Fruit fly (Drosophila melanogaster) whole organism, embryonic: ENCODE data around the gene CG8814.
A peak's percentile ranks its signal among the peaks of the same experiment; 100 is the strongest.

Experiments used
- Abd-B ChIP-seq: fragments of 200-800 bp; sonication (Bioruptor generic); optimal IDR thresholded peaks from 2 replicates; lab custom pipeline; 2018; ENCODE audit warnings: missing biosample characterization, mild to moderate bottlenecking, missing genetic modification characterization, moderate library complexity
- Atf6 ChIP-seq: fragments of 200-800 bp; sonication (Bioruptor generic); IDR thresholded peaks from 2 replicates; pipeline ENCODE4 v1.3.6; 2022; ENCODE audit warnings: missing biosample characterization, missing genetic modification characterization
- B-H1 ChIP-seq: fragments of 200-800 bp; sonication (Bioruptor generic); IDR thresholded peaks from 3 replicates; pipeline ENCODE4 v1.3.6; 2022; ENCODE audit warnings: missing biosample characterization, missing genetic modification characterization
- CG10543 ChIP-seq: fragments of 200-800 bp; sonication (Bioruptor generic); optimal IDR thresholded peaks from 3 replicates; lab custom pipeline; 2017; ENCODE audit warnings: missing biosample characterization, mild to moderate bottlenecking, missing genetic modification characterization, moderate library complexity
- CG12659 ChIP-seq: fragments of 200-800 bp; sonication (Bioruptor generic); optimal IDR thresholded peaks from 3 replicates; lab custom pipeline; 2017; ENCODE audit warnings: mild to moderate bottlenecking, missing biosample characterization, missing genetic modification reagents, missing genetic modification characterization
- CG13123 ChIP-seq: fragments of 200-800 bp; sonication (Bioruptor generic); optimal IDR thresholded peaks from 2 replicates; lab custom pipeline; 2016; ENCODE audit warnings: missing biosample characterization, missing genetic modification characterization
- CG13894 ChIP-seq: fragments of 200-800 bp; sonication (Bioruptor generic); optimal IDR thresholded peaks from 3 replicates; lab custom pipeline; 2018; ENCODE audit warnings: missing biosample characterization, mild to moderate bottlenecking, missing genetic modification characterization, moderate library complexity
- CG14667 ChIP-seq: fragments of 200-800 bp; sonication (Bioruptor generic); IDR thresholded peaks from 2 replicates; pipeline ENCODE4 v1.3.6; 2022; ENCODE audit warnings: missing biosample characterization, missing genetic modification characterization
- CG15514 ChIP-seq: fragments of 200-800 bp; sonication (Bioruptor generic); optimal IDR thresholded peaks from 3 replicates; lab custom pipeline; 2017; ENCODE audit warnings: missing biosample characterization, missing genetic modification characterization, mild to moderate bottlenecking, moderate library complexity, missing genetic modification reagents
- CG16815 ChIP-seq: fragments of 200-800 bp; sonication (Bioruptor generic); optimal IDR thresholded peaks from 3 replicates; lab custom pipeline; 2017; ENCODE audit warnings: missing biosample characterization, mild to moderate bottlenecking, missing genetic modification characterization
- CG17361 ChIP-seq: fragments of 200-800 bp; sonication (Bioruptor generic); IDR thresholded peaks from 3 replicates; pipeline ENCODE4 v1.3.6; 2022; ENCODE audit warnings: missing biosample characterization, missing genetic modification characterization
- CG17802 ChIP-seq: fragments of 200-800 bp; sonication (Bioruptor generic); optimal IDR thresholded peaks from 2 replicates; lab custom pipeline; 2018; ENCODE audit warnings: missing biosample characterization, mild to moderate bottlenecking, missing genetic modification characterization, moderate library complexity
- CG18262 ChIP-seq: fragments of 200-800 bp; optimal IDR thresholded peaks from 3 replicates; lab custom pipeline; 2019; ENCODE audit warnings: missing biosample characterization, mild to moderate bottlenecking, missing genetic modification characterization, moderate library complexity
- CG18476 ChIP-seq: fragments of 200-800 bp; sonication (Bioruptor generic); optimal IDR thresholded peaks from 2 replicates; lab custom pipeline; 2016; ENCODE audit warnings: missing biosample characterization, mild to moderate bottlenecking, missing genetic modification characterization
- CG18599 ChIP-seq: fragments of 200-800 bp; sonication (Bioruptor generic); optimal IDR thresholded peaks from 3 replicates; lab custom pipeline; 2017; ENCODE audit warnings: missing biosample characterization, missing genetic modification characterization, mild to moderate bottlenecking, moderate library complexity, missing genetic modification reagents
- CG3065 ChIP-seq: fragments of 200-800 bp; sonication (Bioruptor generic); optimal IDR thresholded peaks from 2 replicates; lab custom pipeline; 2016; ENCODE audit warnings: missing biosample characterization, missing genetic modification characterization
- CG42726 ChIP-seq: fragments of 200-800 bp; sonication (Bioruptor generic); IDR thresholded peaks from 2 replicates; pipeline ENCODE4 v1.3.6; 2022; ENCODE audit warnings: missing biosample characterization, missing genetic modification characterization; ENCODE audit not compliant: partially characterized antibody
- CG4730 ChIP-seq: fragments of 200-800 bp; sonication (Bioruptor generic); IDR thresholded peaks from 2 replicates; pipeline ENCODE4 v1.3.6; 2022; ENCODE audit warnings: missing biosample characterization, missing genetic modification characterization
- CG5180 ChIP-seq: fragments of 200-800 bp; sonication (Bioruptor generic); optimal IDR thresholded peaks from 3 replicates; lab custom pipeline; 2017; ENCODE audit warnings: missing biosample characterization, missing genetic modification characterization, mild to moderate bottlenecking, moderate library complexity, missing genetic modification reagents
- CG6854 ChIP-seq: fragments of 200-800 bp; sonication (Bioruptor generic); optimal IDR thresholded peaks from 3 replicates; lab custom pipeline; 2017; ENCODE audit warnings: missing biosample characterization, mild to moderate bottlenecking, missing genetic modification characterization
- CG7556 ChIP-seq: fragments of 200-800 bp; sonication (Bioruptor generic); optimal IDR thresholded peaks from 2 replicates; lab custom pipeline; 2017; ENCODE audit warnings: missing biosample characterization, mild to moderate bottlenecking, missing genetic modification characterization
- CG7839 ChIP-seq: fragments of 200-800 bp; sonication (Bioruptor generic); optimal IDR thresholded peaks from 3 replicates; lab custom pipeline; 2018; ENCODE audit warnings: missing biosample characterization, mild to moderate bottlenecking, missing genetic modification characterization, moderate library complexity
- CG8944 ChIP-seq: fragments of 200-800 bp; sonication (Bioruptor generic); optimal IDR thresholded peaks from 3 replicates; lab custom pipeline; 2016; ENCODE audit warnings: missing biosample characterization, missing genetic modification characterization
- Dek ChIP-seq: fragments of 200-800 bp; sonication (Bioruptor generic); optimal IDR thresholded peaks from 3 replicates; lab custom pipeline; 2019; ENCODE audit warnings: missing biosample characterization, mild to moderate bottlenecking, missing genetic modification characterization, moderate library complexity
- Fer3 ChIP-seq: fragments of 200-800 bp; sonication (Bioruptor generic); optimal IDR thresholded peaks from 2 replicates; lab custom pipeline; 2018; ENCODE audit warnings: missing biosample characterization, mild to moderate bottlenecking, missing genetic modification characterization, moderate library complexity
- Hey ChIP-seq: fragments of 200-800 bp; sonication (Bioruptor generic); optimal IDR thresholded peaks from 3 replicates; lab custom pipeline; 2018; ENCODE audit warnings: missing biosample characterization, mild to moderate bottlenecking, missing genetic modification characterization
- Lhr ChIP-seq: fragments of 200-800 bp; sonication (Bioruptor generic); optimal IDR thresholded peaks from 3 replicates; lab custom pipeline; 2017; ENCODE audit warnings: mild to moderate bottlenecking, missing biosample characterization, missing genetic modification reagents, missing genetic modification characterization
- Mad ChIP-seq: fragments of 200-800 bp; sonication (Bioruptor generic); optimal IDR thresholded peaks from 2 replicates; lab custom pipeline; 2016; ENCODE audit warnings: missing biosample characterization, missing genetic modification characterization
- NC2β ChIP-seq: fragments of 200-800 bp; sonication (Bioruptor generic); optimal IDR thresholded peaks from 2 replicates; lab custom pipeline; 2016; ENCODE audit warnings: missing biosample characterization, missing genetic modification characterization
- Nf-YA ChIP-seq: fragments of 200-800 bp; sonication (Bioruptor generic); IDR thresholded peaks from 2 replicates; pipeline ENCODE4 v1.3.6; 2022; ENCODE audit warnings: missing biosample characterization, missing genetic modification characterization
- NfI ChIP-seq: fragments of 200-800 bp; sonication (Bioruptor generic); optimal IDR thresholded peaks from 3 replicates; lab custom pipeline; 2018; ENCODE audit warnings: missing biosample characterization, mild to moderate bottlenecking, missing genetic modification characterization, moderate library complexity
- Opbp ChIP-seq: fragments of 200-800 bp; sonication (Bioruptor generic); IDR thresholded peaks from 3 replicates; pipeline ENCODE4 v1.3.6; 2022; ENCODE audit warnings: missing biosample characterization, missing genetic modification characterization; ENCODE audit not compliant: partially characterized antibody
- Stat92E ChIP-seq, 3 experiments: fragments of >200 bp in 2 of 3; fragments of 200-800 bp in 1 of 3; sonication (Bioruptor generic) in 1 of 3; optimal IDR thresholded peaks; 2 replicates each; lab custom pipeline; 2017 to 2019; ENCODE audit warnings: missing biosample characterization in 3 of 3, missing genetic modification characterization in 3 of 3, mild to moderate bottlenecking in 1 of 3, moderate library complexity in 1 of 3
- Xrp1 ChIP-seq: fragments of 200-800 bp; sonication (Bioruptor generic); IDR thresholded peaks from 2 replicates; pipeline ENCODE4 v1.3.6; 2022; ENCODE audit warnings: missing biosample characterization, missing genetic modification characterization
- YL-1 ChIP-seq: fragments of 200-800 bp; sonication (Bioruptor generic); optimal IDR thresholded peaks from 3 replicates; lab custom pipeline; 2017; ENCODE audit warnings: missing biosample characterization, mild to moderate bottlenecking, missing genetic modification characterization
- ash1 ChIP-seq: fragments of 200-800 bp; sonication (Bioruptor generic); optimal IDR thresholded peaks from 2 replicates; lab custom pipeline; 2018; ENCODE audit warnings: missing biosample characterization, mild to moderate bottlenecking, missing genetic modification characterization
- br ChIP-seq: fragments of >200 bp; optimal IDR thresholded peaks from 2 replicates; lab custom pipeline; 2017
- cato ChIP-seq: fragments of 200-800 bp; sonication (Bioruptor generic); optimal IDR thresholded peaks from 2 replicates; lab custom pipeline; 2016; ENCODE audit warnings: missing biosample characterization, missing genetic modification characterization, borderline replicate concordance
- danr ChIP-seq: fragments of 200-800 bp; sonication (Bioruptor generic); IDR thresholded peaks from 2 replicates; pipeline ENCODE4 v1.3.6; 2022; ENCODE audit warnings: missing biosample characterization, missing genetic modification characterization
- dmrt99B ChIP-seq: fragments of 200-800 bp; sonication (Bioruptor generic); optimal IDR thresholded peaks from 2 replicates; lab custom pipeline; 2018; ENCODE audit warnings: missing biosample characterization, mild to moderate bottlenecking, missing genetic modification characterization, moderate library complexity
- gcm2 ChIP-seq: fragments of 200-800 bp; sonication (Bioruptor generic); optimal IDR thresholded peaks from 2 replicates; lab custom pipeline; 2016; ENCODE audit warnings: missing biosample characterization, missing genetic modification characterization
- jing ChIP-seq: fragments of 200-800 bp; sonication (Bioruptor generic); optimal IDR thresholded peaks from 2 replicates; lab custom pipeline; 2018; ENCODE audit warnings: missing biosample characterization, mild to moderate bottlenecking, missing genetic modification characterization
- lola ChIP-seq, 3 experiments: fragments of >200 bp in 2 of 3; fragments of 200-800 bp in 1 of 3; sonication (Bioruptor generic) in 1 of 3; optimal IDR thresholded peaks; 2 replicates each; lab custom pipeline; 2017 to 2019; ENCODE audit warnings: missing biosample characterization in 3 of 3, missing genetic modification characterization in 3 of 3, mild to moderate bottlenecking in 1 of 3, moderate library complexity in 1 of 3
- lov ChIP-seq, 2 experiments: fragments of 200-800 bp in 1 of 2; fragments of >200 bp in 1 of 2; sonication (Bioruptor generic) in 1 of 2; IDR thresholded peaks in 1 of 2; optimal IDR thresholded peaks in 1 of 2; 2 replicates in 1 of 2; 3 replicates in 1 of 2; pipeline versions ENCODE4 v1.3.6 to Lab custom; 2017 to 2022; ENCODE audit warnings: missing biosample characterization in 1 of 2, missing genetic modification characterization in 1 of 2
- pita ChIP-seq: fragments of 200-800 bp; sonication (Bioruptor generic); optimal IDR thresholded peaks from 2 replicates; lab custom pipeline; 2017; ENCODE audit warnings: missing biosample characterization, mild to moderate bottlenecking, missing genetic modification characterization
- ttk ChIP-seq: fragments of 200-800 bp; sonication (Bioruptor generic); IDR thresholded peaks from 2 replicates; pipeline ENCODE4 v2.1.2; 2022; ENCODE audit warnings: missing biosample characterization, missing genetic modification characterization
- zen ChIP-seq: fragments of 200-800 bp; sonication (Bioruptor generic); optimal IDR thresholded peaks from 3 replicates; lab custom pipeline; 2018; ENCODE audit warnings: missing biosample characterization, mild to moderate bottlenecking, missing genetic modification characterization, moderate library complexity
- zfh2 ChIP-seq: fragments of 200-800 bp; sonication (Bioruptor generic); optimal IDR thresholded peaks from 2 replicates; lab custom pipeline; 2016; ENCODE audit warnings: missing biosample characterization, missing genetic modification characterization

Gene CG8814

DNA sequence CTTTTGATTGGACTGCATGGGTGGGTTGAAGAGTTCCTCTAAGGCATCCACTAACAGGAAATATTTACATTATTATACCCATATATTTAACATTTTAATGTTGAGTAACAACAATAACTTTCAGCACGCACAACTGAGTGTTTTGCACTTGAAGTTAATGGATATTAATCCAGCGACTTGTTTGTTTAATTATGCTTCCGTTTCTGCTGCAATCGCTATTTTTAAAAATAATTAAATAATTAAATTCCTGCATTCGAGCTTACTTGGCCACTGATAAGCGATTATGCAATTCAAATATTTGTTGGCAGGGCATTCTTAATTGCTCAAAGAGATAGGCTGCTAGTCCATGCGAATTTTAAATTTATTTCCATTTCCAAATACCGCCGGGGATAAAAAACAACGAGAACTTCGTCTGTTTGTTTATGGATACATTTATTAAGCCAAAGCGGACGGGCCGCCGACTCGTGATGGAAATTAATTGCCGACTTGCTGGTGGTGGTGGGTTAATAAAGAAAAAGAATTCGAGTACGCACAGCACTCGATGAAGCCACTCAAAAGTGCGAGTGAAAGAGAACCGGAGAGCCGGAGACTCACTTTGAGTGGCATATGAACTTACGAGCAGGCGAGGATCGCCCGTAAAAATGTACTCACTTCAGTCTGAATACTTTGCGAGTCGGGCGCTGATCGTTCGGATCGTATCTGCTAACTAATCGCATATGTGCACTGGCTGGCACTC, 12.6 kb upstream of the CG8814 start (continued):
- TF ChIP-seq dmrt99B (tag; lab: Kevin White, UChicago) (peak; percentile 5), CG15514 (peak; percentile 15), Nf-YA (GFP tag; lab: Robert Waterston, UW) (no peak), Fer3 (no peak), CG18599 (GFP tag; lab: Kevin White, UChicago) (peak; percentile 71), cato (GFP tag; lab: Kevin White, UChicago) (no peak), CG13894 (tag; lab: Kevin White, UChicago) (peak; percentile 25), CG17802 (tag; lab: Kevin White, UChicago) (no peak), CG18476 (peak; percentile 88), CG17361 (GFP tag; lab: Robert Waterston, UW) (0 out of 3 replicates have a peak, but pooled peaks have one; percentile 28), CG7839 (tag; lab: Kevin White, UChicago) (peak; percentile 15), ttk (GFP tag; lab: Robert Waterston, UW) (no peak), lola (GFP tag; optimal IDR thresholded peaks at IDR 0.05; lab: Kevin White, UChicago) (peak in 1 of 3 experiments; percentile 1), Lhr (GFP tag; lab: Kevin White, UChicago) (no peak), CG5180 (GFP tag; lab: Kevin White, UChicago) (no peak), CG42726 (GFP tag; lab: Robert Waterston, UW) (no peak), CG7556 (GFP tag; lab: Kevin White, UChicago) (no peak), NC2β (no peak), CG6854 (GFP tag; lab: Kevin White, UChicago) (peak; percentile 3), CG13123 (GFP tag; lab: Kevin White, UChicago) (no peak), ash1 (GFP tag; lab: Kevin White, UChicago) (no peak), NfI (GFP tag; lab: Kevin White, UChicago) (peak; percentile 1), Hey (tag; lab: Kevin White, UChicago) (no peak), CG12659 (GFP tag; lab: Kevin White, UChicago) (no peak), zen (no peak), Opbp (peak; percentile 45; the same call in 1 of the 3 replicates), danr (GFP tag; lab: Robert Waterston, UW) (no peak), CG3065 (GFP tag; lab: Kevin White, UChicago) (no peak), gcm2 (GFP tag; lab: Kevin White, UChicago) (no peak), Abd-B (no peak), CG16815 (GFP tag; lab: Kevin White, UChicago) (no peak), CG10543 (GFP tag; lab: Kevin White, UChicago) (peak; percentile 35), B-H1 (GFP tag; lab: Robert Waterston, UW) (no peak; the same call in 2 of the 3 replicates), Mad (no peak), jing (GFP tag; lab: Kevin White, UChicago) (no peak), zfh2 (GFP tag; lab: Kevin White, UChicago) (no peak), CG18262 (tag; lab: Kevin White, UChicago) (peak; percentile 40), CG14667 (GFP tag; lab: Robert Waterston, UW) (no peak), br (lab: Kevin White, UChicago) (no peak), CG8944 (GFP tag; lab: Kevin White, UChicago) (no peak), YL-1 (GFP tag; lab: Kevin White, UChicago) (no peak), Stat92E (GFP tag; optimal IDR thresholded peaks at IDR 0.05; lab: Kevin White, UChicago) (peak in 1 of 3 experiments; percentile 47), Xrp1 (no peak; the same call in 1 of the 2 replicates), Dek (tag; lab: Kevin White, UChicago) (no peak), pita (no peak), lov (optimal IDR thresholded peaks at IDR 0.05; lab: Kevin White, UChicago) (no peak), lov (GFP tag; IDR thresholded peaks at IDR 0.05; lab: Robert Waterston, UW) (no peak), Atf6 (GFP tag; lab: Robert Waterston, UW) (peak; percentile 51; the same call in 1 of the 2 replicates), CG4730 (GFP tag; lab: Robert Waterston, UW) (no peak)
